Worm (Caenorhabditis elegans) whole organism, midembryonic: ENCODE measurements around the gene sod-3.
"Not testable (repeated sequence)": the region's sequence is repeated elsewhere in the genome, so short reads cannot be mapped to it uniquely, and the experiment has no call there.

ENCODE experiments used
- T22C8.4 ChIP-seq: fragments of 200-800 bp; sonication (Bioruptor generic); IDR thresholded peaks from 2 replicates; pipeline ENCODE4 v1.3.6; 2022; ENCODE audit warnings: missing genetic modification characterization, missing compliant biosample characterization
- cog-1 ChIP-seq: sonication (generic microtip); optimal IDR thresholded peaks from 2 replicates; lab custom pipeline; 2016; ENCODE audit warnings: missing genetic modification characterization, missing compliant biosample characterization
- flt-1 ChIP-seq: fragments of 200-800 bp; sonication (Bioruptor generic); IDR thresholded peaks from 2 replicates; pipeline ENCODE4 v1.3.6; 2022; ENCODE audit warnings: missing genetic modification characterization, missing compliant biosample characterization
- klf-2 ChIP-seq: fragments of 200-800 bp; sonication (Bioruptor generic); conservative IDR thresholded peaks from 2 replicates; pipeline ENCODE4 v1.3.6; 2022; ENCODE audit warnings: missing genetic modification reagents, missing genetic modification characterization, missing compliant biosample characterization
- med-1 ChIP-seq: sonication (generic microtip); optimal IDR thresholded peaks from 2 replicates; lab custom pipeline; 2017; ENCODE audit warnings: missing genetic modification characterization, mild to moderate bottlenecking, missing compliant biosample characterization, antibody characterized with exemption, missing genetic modification reagents; ENCODE audit not compliant: insufficient read depth
- ref-1 ChIP-seq: fragments of 200-800 bp; sonication (Bioruptor generic); conservative IDR thresholded peaks from 2 replicates; pipeline ENCODE4 v1.3.6; 2022; ENCODE audit warnings: missing genetic modification reagents, missing genetic modification characterization, missing compliant biosample characterization
- tab-1 ChIP-seq: fragments of 200-800 bp; sonication (Bioruptor generic); IDR thresholded peaks from 2 replicates; pipeline ENCODE4 v1.3.6; 2022; ENCODE audit warnings: missing genetic modification characterization, missing compliant biosample characterization
- ztf-23 ChIP-seq: fragments of 200-800 bp; sonication (Bioruptor generic); IDR thresholded peaks from 2 replicates; pipeline ENCODE4 v1.3.6; 2022; ENCODE audit warnings: missing genetic modification reagents, missing genetic modification characterization, missing compliant biosample characterization
- ztf-29 ChIP-seq: fragments of 200-800 bp; sonication (Bioruptor generic); IDR thresholded peaks from 2 replicates; pipeline ENCODE4 v1.3.6; 2022; ENCODE audit warnings: missing genetic modification reagents, missing genetic modification characterization, missing compliant biosample characterization

The sod-3 gene

DNA sequence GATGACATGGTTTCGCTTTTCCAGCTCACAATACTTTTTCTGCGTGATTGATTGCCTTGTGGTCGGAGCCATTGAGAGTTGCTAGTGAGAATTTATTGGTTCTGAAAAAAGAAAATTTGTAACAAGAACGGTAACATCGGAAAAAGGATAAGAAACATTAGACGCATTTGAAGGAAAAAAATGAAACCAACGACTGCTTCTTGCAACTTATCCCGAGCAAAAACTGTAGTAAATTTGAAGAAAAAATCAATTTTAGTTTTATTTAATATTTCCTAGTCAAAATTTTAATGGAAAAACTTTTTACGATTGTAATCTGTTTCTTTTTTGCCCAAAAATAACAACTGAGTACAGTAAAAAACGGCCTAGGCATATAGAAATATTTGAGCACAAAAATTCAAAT lies 15.1 kb downstream of the sod-3 start, which contains the start of gene lido-4:
TSS of gene lido-4 (minus strand) at position 101 of the 400 bp plus-strand sequence.
- TF ChIP-seq ztf-29 (GFP tag; lab: Robert Waterston, UW): no peak
- TF ChIP-seq med-1: no peak
- no peak for TF ChIP-seq ref-1 (GFP tag; lab: Robert Waterston, UW)
- TF ChIP-seq klf-2: no peak
- TF ChIP-seq T22C8.4 (GFP tag; lab: Robert Waterston, UW): no peak
- TF ChIP-seq ztf-23 (GFP tag; lab: Robert Waterston, UW): no peak
- no peak for TF ChIP-seq tab-1 (GFP tag; lab: Robert Waterston, UW)
- no peak for TF ChIP-seq cog-1
- TF ChIP-seq flt-1 (GFP tag; lab: Robert Waterston, UW): no peak

DNA sequence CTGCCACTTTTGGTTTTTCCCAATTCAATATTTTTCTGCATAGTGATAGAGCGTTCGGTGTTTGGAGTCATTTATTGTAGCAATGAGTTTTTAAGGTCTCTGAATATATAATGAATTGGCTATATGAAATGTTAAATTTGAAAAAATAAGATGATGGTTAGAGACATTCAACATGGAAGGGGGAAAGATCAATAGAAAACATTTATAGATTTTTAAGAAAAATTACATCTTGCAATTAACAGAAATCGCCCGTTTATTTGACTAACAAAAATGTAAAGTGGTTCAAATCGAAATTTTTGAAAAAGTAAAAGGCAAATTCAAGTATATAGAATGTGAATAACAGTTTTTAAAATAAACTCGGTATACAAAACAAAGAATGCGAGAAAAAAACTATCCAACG lies 18.0 kb downstream of the sod-3 start, which contains the start of gene lido-5:
TSS of gene lido-5 (minus strand) at position 101 of the 400 bp plus-strand sequence.
- TF ChIP-seq ref-1 (GFP tag; lab: Robert Waterston, UW) (no peak), flt-1 (GFP tag; lab: Robert Waterston, UW) (no peak), tab-1 (GFP tag; lab: Robert Waterston, UW) (no peak), med-1 (no peak), ztf-23 (GFP tag; lab: Robert Waterston, UW) (no peak), cog-1 (no peak), klf-2 (no peak), ztf-29 (GFP tag; lab: Robert Waterston, UW) (no peak), T22C8.4 (GFP tag; lab: Robert Waterston, UW) (no peak)

- TF ChIP-seq T22C8.4 (GFP tag; lab: Robert Waterston, UW) (no peak), med-1 (no peak), flt-1 (GFP tag; lab: Robert Waterston, UW) (no peak), tab-1 (GFP tag; lab: Robert Waterston, UW) (no peak), klf-2 (no peak), ztf-23 (GFP tag; lab: Robert Waterston, UW) (no peak), ztf-29 (GFP tag; lab: Robert Waterston, UW) (no peak), ref-1 (GFP tag; lab: Robert Waterston, UW) (no peak), cog-1 (no peak)
These were observed 22.5 kb downstream of the sod-3 start, which contains the start of gene lido-6 for ce11 chrX:17115089-17115488. lido-6 (minus strand) TSS chrX:17115189.

DNA sequence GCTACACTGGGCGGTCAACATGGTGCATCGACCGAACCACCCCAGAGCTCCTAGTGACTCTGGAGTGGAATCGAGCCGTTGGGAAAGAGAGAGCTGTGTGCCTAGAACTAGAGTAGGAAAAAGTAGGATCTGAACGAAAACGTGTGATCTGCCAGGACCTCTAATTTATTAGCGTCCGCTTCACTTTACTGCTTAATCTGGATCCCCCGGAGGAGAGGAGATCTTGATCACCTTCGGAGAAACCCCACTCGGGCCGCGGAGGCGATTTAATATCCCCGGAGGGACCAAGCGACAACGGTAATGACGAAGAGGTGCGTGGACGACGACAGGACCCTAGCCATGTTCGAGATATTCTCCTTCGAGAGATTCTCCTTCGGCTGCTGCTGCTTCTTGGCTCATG lies 24.8 kb downstream of the sod-3 start, which contains the start of gene K09E3.2:
TSS of gene K09E3.2 (plus strand) at position 301 of the 400 bp plus-strand sequence.
- not testable (repeated sequence) for TF ChIP-seq med-1; T22C8.4 (GFP tag; lab: Robert Waterston, UW); klf-2

- TF ChIP-seq ztf-23 (GFP tag; lab: Robert Waterston, UW): no peak
- TF ChIP-seq T22C8.4 (GFP tag; lab: Robert Waterston, UW): no peak
- no peak for TF ChIP-seq med-1
- no peak for TF ChIP-seq flt-1 (GFP tag; lab: Robert Waterston, UW)
- no peak for TF ChIP-seq cog-1
- TF ChIP-seq klf-2: no peak
- no peak for TF ChIP-seq ref-1 (GFP tag; lab: Robert Waterston, UW)
- TF ChIP-seq ztf-29 (GFP tag; lab: Robert Waterston, UW): no peak
- TF ChIP-seq tab-1 (GFP tag; lab: Robert Waterston, UW): no peak
These were observed 41.9 kb downstream of the sod-3 start, which contains the start of gene K09E3.7 for ce11 chrX:17134427-17134826. K09E3.7 (minus strand) TSS chrX:17134527.

DNA sequence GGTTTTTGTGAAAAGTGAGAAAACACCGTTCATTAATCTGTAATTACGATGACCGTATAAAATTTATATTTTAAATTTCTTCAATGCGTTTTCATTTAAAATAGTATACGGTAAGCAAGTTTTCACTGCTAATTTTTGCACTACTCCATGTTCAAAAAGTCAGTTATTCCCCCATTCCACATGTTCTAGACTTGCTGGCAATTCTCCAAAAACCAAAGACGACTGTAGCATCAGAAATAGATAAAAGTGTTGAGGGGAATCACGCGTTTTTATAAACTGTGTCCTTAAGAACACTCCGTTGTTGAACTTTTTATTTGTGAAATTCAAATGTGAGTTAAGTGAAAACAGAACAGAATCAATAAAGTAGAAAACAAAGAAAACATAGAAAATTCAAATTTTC lies 43.2 kb downstream of the sod-3 start:
- TF ChIP-seq cog-1: no peak
- TF ChIP-seq med-1: no peak
- TF ChIP-seq ztf-29 (GFP tag; lab: Robert Waterston, UW): no peak
- no peak for TF ChIP-seq T22C8.4 (GFP tag; lab: Robert Waterston, UW)
- no peak for TF ChIP-seq ref-1 (GFP tag; lab: Robert Waterston, UW)
- TF ChIP-seq klf-2: no peak
- TF ChIP-seq tab-1 (GFP tag; lab: Robert Waterston, UW): no peak
- TF ChIP-seq flt-1 (GFP tag; lab: Robert Waterston, UW): no peak
- no peak for TF ChIP-seq ztf-23 (GFP tag; lab: Robert Waterston, UW)

- TF ChIP-seq tab-1 (GFP tag; lab: Robert Waterston, UW) (no peak), cog-1 (no peak), T22C8.4 (GFP tag; lab: Robert Waterston, UW) (no peak), ztf-23 (GFP tag; lab: Robert Waterston, UW) (no peak), med-1 (no peak), flt-1 (GFP tag; lab: Robert Waterston, UW) (no peak), klf-2 (no peak), ztf-29 (GFP tag; lab: Robert Waterston, UW) (no peak), ref-1 (GFP tag; lab: Robert Waterston, UW) (no peak)
These were observed 45.6 kb downstream of the sod-3 start, which contains the start of gene cnp-3 for ce11 chrX:17138060-17138557. cnp-3 (minus strand) TSS chrX:17138110.

DNA sequence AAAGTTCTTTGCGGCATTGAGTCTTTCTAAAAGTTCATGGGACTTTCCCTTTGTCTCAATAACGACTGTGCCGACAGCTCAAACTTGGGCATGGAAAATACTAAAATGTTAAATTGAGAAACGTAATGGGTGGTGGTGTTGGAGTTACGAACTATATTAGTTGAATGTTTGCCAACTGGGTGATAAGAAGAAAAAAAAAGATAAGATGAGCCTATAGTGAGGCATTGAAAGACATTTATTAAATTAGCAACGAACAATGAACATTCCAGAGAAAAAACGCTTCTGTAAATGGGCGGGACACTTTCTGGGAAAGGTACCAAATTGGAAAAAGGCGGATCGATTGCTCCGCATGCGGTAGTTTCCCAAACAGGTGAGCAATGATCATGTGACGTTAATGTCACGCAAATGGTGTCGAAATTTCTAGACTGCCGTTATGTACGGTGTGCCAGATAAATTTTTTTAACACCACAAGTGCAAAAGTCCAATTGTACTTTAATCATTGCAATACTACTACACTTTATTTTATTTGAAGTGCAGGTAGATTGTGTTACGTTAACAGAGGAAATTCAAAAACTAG lies 46.7 kb downstream of the sod-3 start:
- TF ChIP-seq tab-1 (GFP tag; lab: Robert Waterston, UW) (no peak), T22C8.4 (GFP tag; lab: Robert Waterston, UW) (no peak), ztf-29 (GFP tag; lab: Robert Waterston, UW) (no peak), ref-1 (GFP tag; lab: Robert Waterston, UW) (no peak), flt-1 (GFP tag; lab: Robert Waterston, UW) (no peak), ztf-23 (GFP tag; lab: Robert Waterston, UW) (no peak), klf-2 (no peak), cog-1 (no peak), med-1 (no peak)

DNA sequence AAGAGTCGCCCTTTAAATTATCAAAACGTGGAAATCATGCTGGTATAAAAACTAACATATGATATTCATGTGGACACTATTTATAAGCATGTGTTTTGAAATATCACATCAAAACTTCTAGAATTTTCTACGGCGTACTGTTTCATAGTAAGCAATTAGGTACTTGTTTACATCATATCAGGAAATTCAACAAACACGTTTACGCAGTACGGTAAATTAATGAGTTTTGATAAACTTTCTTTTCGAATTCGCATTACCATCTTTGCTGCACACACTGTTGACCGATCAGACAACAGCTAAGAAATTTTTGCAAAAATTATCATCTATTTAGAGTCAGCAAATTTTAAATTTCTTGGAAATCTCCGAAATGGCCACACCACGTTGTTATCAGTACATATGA lies 47.9 kb downstream of the sod-3 start:
- TF ChIP-seq ref-1 (GFP tag; lab: Robert Waterston, UW): no peak
- no peak for TF ChIP-seq med-1
- TF ChIP-seq klf-2: no peak
- no peak for TF ChIP-seq ztf-23 (GFP tag; lab: Robert Waterston, UW)
- TF ChIP-seq flt-1 (GFP tag; lab: Robert Waterston, UW): no peak
- no peak for TF ChIP-seq ztf-29 (GFP tag; lab: Robert Waterston, UW)
- TF ChIP-seq tab-1 (GFP tag; lab: Robert Waterston, UW): no peak
- no peak for TF ChIP-seq T22C8.4 (GFP tag; lab: Robert Waterston, UW)
- TF ChIP-seq cog-1: no peak
